Fruit fly (Drosophila melanogaster): ENCODE data around the gene CG3777.
A peak's percentile ranks its signal among the peaks of the same experiment; 100 is the strongest.

DNA sequence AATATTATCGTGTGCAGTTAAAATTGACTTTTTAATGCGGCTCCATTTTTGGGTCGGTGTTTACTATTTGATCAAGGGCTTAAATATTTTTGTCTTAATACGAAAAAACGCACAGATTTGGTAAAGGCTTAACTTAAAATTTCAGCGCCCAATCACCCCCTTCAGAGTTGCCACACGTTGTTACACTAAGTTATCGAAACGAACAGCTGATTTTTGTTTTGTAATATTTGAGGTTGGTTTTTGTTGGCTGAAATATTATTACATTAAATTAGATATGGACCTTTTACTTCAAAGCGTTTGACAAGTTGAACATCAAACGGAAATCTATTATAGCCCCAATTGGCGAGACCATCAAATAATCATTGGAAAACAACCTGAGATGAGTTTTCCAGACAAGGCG is 24.8 kb upstream of the CG3777 start, which contains the start of gene CG42376:
- TF ChIP-seq CG1620 (GFP tag; optimal IDR thresholded peaks at IDR 0.05) (no peak), ovo (GFP tag; optimal IDR thresholded peaks at IDR 0.05) (no peak), pad (GFP tag; optimal IDR thresholded peaks at IDR 0.05) (no peak), CG14711 (tag; optimal IDR thresholded peaks at IDR 0.05) (peak; percentile 91), Clk (GFP tag; optimal IDR thresholded peaks at IDR 0.05) (no peak), bab1 (GFP tag; optimal IDR thresholded peaks at IDR 0.05) (peak; percentile 45), Crg-1 (GFP tag; optimal IDR thresholded peaks at IDR 0.05) (no peak), Mnt (GFP tag; optimal IDR thresholded peaks at IDR 0.05) (no peak)

All from whole organism, adult.